Worm (Caenorhabditis elegans) whole organism, late embryonic: ENCODE measurements around the gene srz-56.

Experiments used
- C08G9.2 ChIP-seq: sonication (generic microtip); optimal IDR thresholded peaks from 2 replicates; lab custom pipeline; 2016; ENCODE audit warnings: mild to moderate bottlenecking, missing genetic modification characterization, moderate library complexity, missing compliant biosample characterization
- T23F11.4 ChIP-seq: fragments of 200-800 bp; sonication (Bioruptor generic); optimal IDR thresholded peaks from 2 replicates; lab custom pipeline; 2018; ENCODE audit warnings: mild to moderate bottlenecking, missing genetic modification characterization, missing compliant biosample characterization
- Y22D7AL.16 ChIP-seq: sonication (generic microtip); optimal IDR thresholded peaks from 2 replicates; lab custom pipeline; 2016; ENCODE audit warnings: missing genetic modification characterization, missing compliant biosample characterization
- ceh-18 ChIP-seq: sonication (generic microtip); optimal IDR thresholded peaks from 2 replicates; lab custom pipeline; 2016; ENCODE audit warnings: missing genetic modification characterization, missing compliant biosample characterization
- ceh-19 ChIP-seq: fragments of 200-800 bp; sonication (Bioruptor generic); optimal IDR thresholded peaks from 2 replicates; lab custom pipeline; 2018; ENCODE audit warnings: mild to moderate bottlenecking, missing genetic modification characterization, missing compliant biosample characterization
- ceh-22 ChIP-seq: sonication (generic microtip); optimal IDR thresholded peaks from 2 replicates; lab custom pipeline; 2017; ENCODE audit warnings: missing biosample characterization, missing genetic modification characterization
- ceh-24 ChIP-seq: sonication (generic microtip); optimal IDR thresholded peaks from 2 replicates; lab custom pipeline; 2016; ENCODE audit warnings: mild to moderate bottlenecking, missing genetic modification characterization, missing compliant biosample characterization
- ceh-30 ChIP-seq: fragments of 150-350 bp; optimal IDR thresholded peaks from 2 replicates; lab custom pipeline; 2014; ENCODE audit warnings: missing biosample characterization, missing genetic modification characterization
- ceh-34 ChIP-seq: sonication (generic microtip); optimal IDR thresholded peaks from 2 replicates; lab custom pipeline; 2016; ENCODE audit warnings: mild to moderate bottlenecking, missing genetic modification characterization, missing compliant biosample characterization
- ceh-45 ChIP-seq: fragments of 200-800 bp; sonication (Bioruptor generic); IDR thresholded peaks from 2 replicates; pipeline ENCODE4 v1.3.6; 2022; ENCODE audit warnings: missing genetic modification reagents, missing genetic modification characterization, missing compliant biosample characterization
- ceh-9 ChIP-seq: sonication (generic microtip); optimal IDR thresholded peaks from 2 replicates; lab custom pipeline; 2016; ENCODE audit warnings: mild to moderate bottlenecking, missing genetic modification characterization, inconsistent platforms, missing compliant biosample characterization
- dve-1 ChIP-seq: sonication (generic microtip); optimal IDR thresholded peaks from 2 replicates; lab custom pipeline; 2017; ENCODE audit warnings: antibody characterized with exemption, mild to moderate bottlenecking, missing genetic modification characterization, missing compliant biosample characterization
- elt-2 ChIP-seq: sonication (generic microtip); optimal IDR thresholded peaks from 2 replicates; lab custom pipeline; 2016; ENCODE audit warnings: missing genetic modification reagents, missing genetic modification characterization, missing compliant biosample characterization
- elt-4 ChIP-seq: sonication (generic microtip); optimal IDR thresholded peaks from 2 replicates; lab custom pipeline; 2016; ENCODE audit warnings: missing genetic modification characterization, missing compliant biosample characterization
- eyg-1 ChIP-seq: sonication (generic microtip); optimal IDR thresholded peaks from 2 replicates; lab custom pipeline; 2016; ENCODE audit warnings: missing genotype, missing genetic modification characterization, missing compliant biosample characterization
- fax-1 ChIP-seq: sonication (generic microtip); optimal IDR thresholded peaks from 2 replicates; lab custom pipeline; 2016; ENCODE audit warnings: missing genotype, missing genetic modification characterization, missing compliant biosample characterization
- gmeb-2 ChIP-seq: sonication (generic microtip); optimal IDR thresholded peaks from 2 replicates; lab custom pipeline; 2016; ENCODE audit warnings: missing genetic modification characterization, inconsistent platforms, missing compliant biosample characterization
- hlh-15 ChIP-seq: sonication (generic microtip); optimal IDR thresholded peaks from 2 replicates; lab custom pipeline; 2016; ENCODE audit warnings: missing genetic modification characterization, missing compliant biosample characterization
- hlh-6 ChIP-seq: sonication (generic microtip); optimal IDR thresholded peaks from 2 replicates; lab custom pipeline; 2016; ENCODE audit warnings: missing genotype, missing genetic modification characterization, missing compliant biosample characterization
- hlh-8 ChIP-seq: sonication (generic microtip); optimal IDR thresholded peaks from 2 replicates; lab custom pipeline; 2016; ENCODE audit warnings: missing genotype, missing genetic modification characterization, missing compliant biosample characterization
- lin-11 ChIP-seq: fragments of 200-800 bp; sonication (Bioruptor generic); optimal IDR thresholded peaks from 2 replicates; lab custom pipeline; 2018; ENCODE audit warnings: mild to moderate bottlenecking, missing genetic modification characterization, missing compliant biosample characterization
- madf-2 ChIP-seq: sonication (generic microtip); optimal IDR thresholded peaks from 2 replicates; lab custom pipeline; 2017; ENCODE audit warnings: missing genetic modification characterization, missing compliant biosample characterization
- mec-3 ChIP-seq: sonication (generic microtip); optimal IDR thresholded peaks from 2 replicates; lab custom pipeline; 2016; ENCODE audit warnings: borderline replicate concordance, missing genetic modification characterization, missing compliant biosample characterization
- nfya-1 ChIP-seq: sonication (generic microtip); optimal IDR thresholded peaks from 2 replicates; lab custom pipeline; 2017; ENCODE audit warnings: missing genetic modification characterization, mild to moderate bottlenecking, missing compliant biosample characterization, antibody characterized with exemption, moderate library complexity
- nhr-11 ChIP-seq: fragments of 150-350 bp; optimal IDR thresholded peaks from 2 replicates; lab custom pipeline; 2014; ENCODE audit warnings: missing biosample characterization, missing genetic modification characterization
- nhr-232 ChIP-seq: sonication (generic microtip); optimal IDR thresholded peaks from 2 replicates; lab custom pipeline; 2016; ENCODE audit warnings: missing genetic modification characterization, missing compliant biosample characterization
- npax-4 ChIP-seq: sonication (generic microtip); optimal IDR thresholded peaks from 2 replicates; lab custom pipeline; 2016; ENCODE audit warnings: missing genetic modification characterization, missing compliant biosample characterization
- odd-2 ChIP-seq: sonication (generic microtip); optimal IDR thresholded peaks from 2 replicates; lab custom pipeline; 2017; ENCODE audit warnings: antibody characterized with exemption, mild to moderate bottlenecking, missing genetic modification characterization, missing compliant biosample characterization
- pag-3 ChIP-seq: sonication (generic microtip); optimal IDR thresholded peaks from 2 replicates; lab custom pipeline; 2016; ENCODE audit warnings: missing compliant biosample characterization, missing genetic modification characterization, borderline replicate concordance
- pha-2 ChIP-seq: sonication (generic microtip); optimal IDR thresholded peaks from 2 replicates; lab custom pipeline; 2017; ENCODE audit warnings: mild to moderate bottlenecking, missing genetic modification characterization, missing compliant biosample characterization
- pha-4 ChIP-seq: fragments of 150-350 bp; optimal IDR thresholded peaks from 2 replicates; lab custom pipeline; 2018; ENCODE audit warnings: missing biosample characterization, missing genetic modification reagents, missing genetic modification characterization
- rnt-1 ChIP-seq: sonication (generic microtip); optimal IDR thresholded peaks from 2 replicates; lab custom pipeline; 2016; ENCODE audit warnings: missing genetic modification characterization, missing compliant biosample characterization
- tbx-7 ChIP-seq: sonication (generic microtip); optimal IDR thresholded peaks from 2 replicates; lab custom pipeline; 2016; ENCODE audit warnings: missing genotype, missing genetic modification characterization, missing compliant biosample characterization
- ztf-16 ChIP-seq: sonication (generic microtip); optimal IDR thresholded peaks from 2 replicates; lab custom pipeline; 2017; ENCODE audit warnings: missing genetic modification characterization, missing compliant biosample characterization

Gene srz-56

DNA sequence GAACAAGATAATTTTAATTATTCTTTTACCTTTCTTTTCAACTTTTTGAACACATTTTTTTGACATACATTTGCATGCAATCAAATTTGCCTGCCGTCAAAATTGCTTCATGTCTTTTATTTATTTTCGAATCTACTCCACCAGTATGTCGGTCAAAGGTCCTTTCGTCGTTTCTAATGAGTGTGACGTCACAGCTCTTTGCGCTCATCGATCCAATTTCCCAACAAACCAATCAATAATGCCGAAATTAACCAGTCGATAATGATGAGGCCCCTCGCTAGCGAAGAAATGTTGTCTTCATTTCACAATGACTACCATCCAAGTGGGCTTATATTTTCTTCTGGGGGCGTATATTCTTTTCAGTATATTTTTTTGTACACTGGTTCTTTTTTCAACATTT, 22.4 kb downstream of the srz-56 start, which contains the start of gene Y54F10BM.6:
Gene Y54F10BM.6 (plus strand): TSS at position 301 of the 400 bp plus-strand sequence.
- TF ChIP-seq ceh-24, result no peak
- TF ChIP-seq pag-3, result no peak

- TF ChIP-seq elt-2 (tag; lab: Kevin White, UChicago) (peak; percentile 79), lin-11 (tag; lab: Kevin White, UChicago) (no peak), ceh-30 (tag; lab: Kevin White, UChicago) (no peak)
Measured at ce11 chrIII:2265986-2266701, 25.6 kb downstream of the srz-56 start, which contains the start of gene fbxa-9. Gene fbxa-9 (plus strand): TSS chrIII:2266651.

ce11 chrIII:2272075-2272474, 31.5 kb downstream of the srz-56 start, which contains the start of gene fbxa-48:
Gene fbxa-48 (minus strand): TSS chrIII:2272175.
- TF ChIP-seq ceh-22 (tag; lab: Kevin White, UChicago), result no peak
- no peak for TF ChIP-seq tbx-7 (tag; lab: Kevin White, UChicago)
- no peak for TF ChIP-seq ceh-45 (GFP tag; lab: Robert Waterston, UW)
- no peak for TF ChIP-seq ceh-19 (GFP tag; lab: Kevin White, UChicago)
- no peak for TF ChIP-seq Y22D7AL.16 (tag; lab: Kevin White, UChicago)
- TF ChIP-seq ceh-9, result no peak
- no peak for TF ChIP-seq hlh-8 (tag; lab: Kevin White, UChicago)
- no peak for TF ChIP-seq elt-4

DNA sequence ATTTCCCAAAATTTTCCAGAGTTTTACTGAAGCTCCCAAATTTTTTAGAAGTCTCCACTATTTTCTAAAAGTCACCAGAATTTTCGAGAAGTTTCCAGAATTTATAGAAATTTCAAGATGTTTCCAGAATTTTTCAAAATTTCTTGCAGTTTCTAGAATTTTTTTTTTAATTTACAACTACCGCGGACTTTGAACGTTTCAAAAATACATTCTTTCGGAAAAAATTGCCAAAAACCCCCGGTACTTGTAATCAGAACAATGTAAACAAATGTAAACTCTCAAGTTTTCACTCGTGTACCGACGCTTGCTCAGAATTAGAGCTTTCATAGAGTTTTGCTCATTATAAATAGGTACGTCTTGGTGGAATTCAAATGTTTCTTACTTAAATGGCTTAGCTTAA, 32.2 kb downstream of the srz-56 start, which contains the start of gene fbxa-39:
Gene fbxa-39 (plus strand): TSS at position 301 of the 400 bp plus-strand sequence.
- TF ChIP-seq pha-4, result no peak
- no peak for TF ChIP-seq nhr-11 (tag; lab: Kevin White, UChicago)
- no peak for TF ChIP-seq mec-3
- TF ChIP-seq T23F11.4 (GFP tag; lab: Kevin White, UChicago), result no peak
- no peak for TF ChIP-seq madf-2 (tag; lab: Kevin White, UChicago)
- no peak for TF ChIP-seq odd-2 (tag; lab: Kevin White, UChicago)
- TF ChIP-seq ceh-45 (GFP tag; lab: Robert Waterston, UW), result no peak
- TF ChIP-seq nhr-232 (tag; lab: Kevin White, UChicago), result no peak

ce11 chrIII:2276842-2277241, 36.3 kb downstream of the srz-56 start, which contains the start of gene Y54F10BM.21:
Gene Y54F10BM.21 (plus strand): TSS chrIII:2277142.
- TF ChIP-seq hlh-8 (tag; lab: Kevin White, UChicago) (no peak), rnt-1 (no peak), ceh-34 (tag; lab: Kevin White, UChicago) (no peak)

DNA sequence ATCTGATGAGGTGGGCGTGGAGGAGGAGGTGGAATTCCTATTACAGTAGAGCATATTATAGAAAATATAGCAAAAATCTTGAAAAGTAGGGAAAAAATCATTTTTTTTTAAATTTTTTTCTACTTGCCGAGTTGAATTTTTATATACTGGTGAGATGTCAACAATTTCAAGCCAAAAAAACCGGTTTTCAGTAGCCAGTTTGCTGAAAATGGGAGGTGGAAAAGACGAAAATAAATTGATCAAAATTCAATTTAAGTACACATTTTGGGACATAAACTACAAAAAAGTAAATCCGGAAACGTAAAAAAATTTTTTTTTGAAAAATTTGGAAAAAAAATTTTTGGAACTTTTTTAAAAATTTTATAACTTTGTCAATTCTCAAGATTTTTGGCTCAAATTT, 38.9 kb downstream of the srz-56 start, which contains the start of gene Y54F10BM.23:
Gene Y54F10BM.23 (minus strand): TSS at position 101 of the 400 bp plus-strand sequence.
- TF ChIP-seq C08G9.2 (tag; lab: Kevin White, UChicago), result no peak
- no peak for TF ChIP-seq dve-1 (tag; lab: Kevin White, UChicago)
- TF ChIP-seq pag-3, result no peak
- no peak for TF ChIP-seq eyg-1 (tag; lab: Kevin White, UChicago)
- no peak for TF ChIP-seq hlh-6 (tag; lab: Kevin White, UChicago)
- TF ChIP-seq ztf-16 (tag; lab: Kevin White, UChicago), result no peak

DNA sequence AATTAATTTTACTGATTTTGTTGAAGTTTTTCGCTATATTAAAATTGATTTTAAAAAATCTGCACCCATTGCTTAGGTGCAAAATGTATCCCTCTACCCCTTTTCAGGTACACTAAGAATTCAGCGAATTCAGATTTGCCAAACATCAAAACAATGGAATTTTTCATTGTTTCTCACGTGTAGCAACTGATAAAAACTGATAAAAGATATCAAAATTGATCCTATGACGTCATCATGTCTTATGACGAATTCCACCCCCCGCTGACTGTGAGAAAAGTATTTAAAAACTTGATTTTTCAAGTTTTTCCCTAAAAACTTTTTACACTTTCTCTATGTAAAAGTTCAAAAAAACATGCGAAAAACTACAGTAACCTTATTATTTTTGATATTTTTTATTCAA, 40.0 kb downstream of the srz-56 start, which contains the start of gene Y54F10BM.22:
Gene Y54F10BM.22 (plus strand): TSS at position 331 of the 400 bp plus-strand sequence.
- TF ChIP-seq nhr-11 (tag; lab: Kevin White, UChicago), result no peak
- no peak for TF ChIP-seq lin-11 (tag; lab: Kevin White, UChicago)
- TF ChIP-seq ceh-18, result no peak
- TF ChIP-seq fax-1 (tag; lab: Kevin White, UChicago), result no peak
- TF ChIP-seq hlh-15 (tag; lab: Kevin White, UChicago), result no peak
- no peak for TF ChIP-seq ztf-16 (tag; lab: Kevin White, UChicago)
- TF ChIP-seq gmeb-2 (tag; lab: Kevin White, UChicago), result no peak
- no peak for TF ChIP-seq nfya-1 (tag; lab: Kevin White, UChicago)
- no peak for TF ChIP-seq npax-4 (tag; lab: Kevin White, UChicago)
- no peak for TF ChIP-seq pha-2 (tag; lab: Kevin White, UChicago)
- TF ChIP-seq, all 69 proteins: peak for 0
